Fruit fly (Drosophila melanogaster) whole organism, embryonic: ENCODE measurements around the gene Sec10.
A peak's percentile ranks its signal among the peaks of the same experiment; 100 is the strongest.

Experiments
- Abd-B ChIP-seq: fragments of 200-800 bp; sonication (Bioruptor generic); optimal IDR thresholded peaks from 2 replicates; lab custom pipeline; 2018; ENCODE audit warnings: missing biosample characterization, mild to moderate bottlenecking, missing genetic modification characterization, moderate library complexity
- Ada2b ChIP-seq: fragments of 200-800 bp; sonication (Bioruptor generic); IDR thresholded peaks from 2 replicates; pipeline ENCODE4 v1.3.6; 2022; ENCODE audit warnings: missing biosample characterization, missing genetic modification characterization
- Asciz ChIP-seq: fragments of 200-800 bp; sonication (Bioruptor generic); optimal IDR thresholded peaks from 2 replicates; lab custom pipeline; 2017; ENCODE audit warnings: missing biosample characterization, mild to moderate bottlenecking, missing genetic modification characterization, missing genetic modification reagents
- Bgb ChIP-seq: fragments of 200-800 bp; sonication (Bioruptor generic); IDR thresholded peaks from 2 replicates; pipeline ENCODE4 v1.3.6; 2022; ENCODE audit warnings: missing biosample characterization, missing genetic modification characterization; ENCODE audit not compliant: partially characterized antibody
- CG10366 ChIP-seq: fragments of 200-800 bp; sonication (Bioruptor generic); IDR thresholded peaks from 2 replicates; pipeline ENCODE4 v1.3.6; 2022; ENCODE audit warnings: missing biosample characterization, missing genetic modification characterization
- CG13287 ChIP-seq: fragments of 200-800 bp; sonication (Bioruptor generic); IDR thresholded peaks from 2 replicates; pipeline ENCODE4 v1.3.6; 2022; ENCODE audit warnings: missing biosample characterization, missing genetic modification characterization; ENCODE audit not compliant: partially characterized antibody
- CG13296 ChIP-seq: fragments of 200-800 bp; sonication (Bioruptor generic); optimal IDR thresholded peaks from 3 replicates; lab custom pipeline; 2018; ENCODE audit warnings: missing biosample characterization, mild to moderate bottlenecking, missing genetic modification characterization
- CG15514 ChIP-seq: fragments of 200-800 bp; sonication (Bioruptor generic); optimal IDR thresholded peaks from 3 replicates; lab custom pipeline; 2017; ENCODE audit warnings: missing biosample characterization, missing genetic modification characterization, mild to moderate bottlenecking, moderate library complexity, missing genetic modification reagents
- CG3281 ChIP-seq: fragments of 200-800 bp; sonication (Bioruptor generic); optimal IDR thresholded peaks from 3 replicates; lab custom pipeline; 2017; ENCODE audit warnings: missing biosample characterization, mild to moderate bottlenecking, missing genetic modification characterization
- CG34376 ChIP-seq: fragments of 200-800 bp; sonication (Bioruptor generic); optimal IDR thresholded peaks from 2 replicates; lab custom pipeline; 2018; ENCODE audit warnings: missing biosample characterization, mild to moderate bottlenecking, missing genetic modification characterization
- CG3995 ChIP-seq: fragments of 200-800 bp; sonication (Bioruptor generic); optimal IDR thresholded peaks from 3 replicates; lab custom pipeline; 2016; ENCODE audit warnings: missing biosample characterization, missing genetic modification characterization
- CG4328 ChIP-seq: fragments of 200-800 bp; sonication (Bioruptor generic); optimal IDR thresholded peaks from 3 replicates; lab custom pipeline; 2017; ENCODE audit warnings: missing biosample characterization, missing genetic modification reagents, missing genetic modification characterization
- CG4707 ChIP-seq: fragments of 200-800 bp; sonication (Bioruptor generic); optimal IDR thresholded peaks from 2 replicates; lab custom pipeline; 2018; ENCODE audit warnings: missing biosample characterization, mild to moderate bottlenecking, missing genetic modification characterization, moderate library complexity
- CG9876 ChIP-seq: fragments of 200-800 bp; sonication (Bioruptor generic); optimal IDR thresholded peaks from 2 replicates; lab custom pipeline; 2016; ENCODE audit warnings: missing biosample characterization, missing genetic modification characterization
- Hey ChIP-seq: fragments of 200-800 bp; sonication (Bioruptor generic); optimal IDR thresholded peaks from 3 replicates; lab custom pipeline; 2018; ENCODE audit warnings: missing biosample characterization, mild to moderate bottlenecking, missing genetic modification characterization
- MBD-R2 ChIP-seq: fragments of 200-800 bp; sonication (Bioruptor generic); IDR thresholded peaks from 2 replicates; pipeline ENCODE4 v1.3.6; 2022; ENCODE audit warnings: missing biosample characterization, missing genetic modification characterization
- Med ChIP-seq: fragments of 200-800 bp; sonication (Bioruptor generic); peaks from one replicate; lab custom pipeline; 2016; ENCODE audit warnings: missing biosample characterization, missing genetic modification characterization, mild to moderate bottlenecking, inconsistent platforms, moderate library complexity
- Myb ChIP-seq: fragments of 200-800 bp; sonication (Bioruptor generic); optimal IDR thresholded peaks from 2 replicates; lab custom pipeline; 2016; ENCODE audit warnings: missing biosample characterization, missing genetic modification characterization
- ara ChIP-seq: fragments of 200-800 bp; sonication (Bioruptor generic); IDR thresholded peaks from 2 replicates; pipeline ENCODE4 v1.3.6; 2022; ENCODE audit warnings: missing biosample characterization, missing genetic modification characterization
- bigmax ChIP-seq: fragments of 200-800 bp; sonication (Bioruptor generic); optimal IDR thresholded peaks from 2 replicates; lab custom pipeline; 2018; ENCODE audit warnings: missing biosample characterization, mild to moderate bottlenecking, missing genetic modification characterization
- br ChIP-seq: fragments of >200 bp; optimal IDR thresholded peaks from 2 replicates; lab custom pipeline; 2017
- cwo ChIP-seq: fragments of 200-800 bp; sonication (Bioruptor generic); optimal IDR thresholded peaks from 3 replicates; lab custom pipeline; 2017; ENCODE audit warnings: missing biosample characterization, missing genetic modification characterization, mild to moderate bottlenecking, moderate library complexity, missing genetic modification reagents
- en ChIP-seq: fragments of 200-800 bp; sonication (Bioruptor generic); optimal IDR thresholded peaks from 2 replicates; lab custom pipeline; 2016; ENCODE audit warnings: missing biosample characterization, missing genetic modification characterization
- eve ChIP-seq, 2 experiments: fragments of >200 bp; optimal IDR thresholded peaks; 2 replicates each; lab custom pipeline; 2017; ENCODE audit warnings: missing biosample characterization in 2 of 2, missing genetic modification characterization in 2 of 2
- exex ChIP-seq: fragments of 200-800 bp; sonication (Bioruptor generic); optimal IDR thresholded peaks from 4 replicates; lab custom pipeline; 2018; ENCODE audit warnings: missing biosample characterization, mild to moderate bottlenecking, missing genetic modification characterization, moderate library complexity
- gcm ChIP-seq: fragments of 200-800 bp; sonication (Bioruptor generic); optimal IDR thresholded peaks from 2 replicates; lab custom pipeline; 2019; ENCODE audit warnings: missing biosample characterization, mild to moderate bottlenecking, missing genetic modification characterization, moderate library complexity
- gem ChIP-seq: fragments of 200-800 bp; sonication (Bioruptor generic); optimal IDR thresholded peaks from 2 replicates; lab custom pipeline; 2019; ENCODE audit warnings: missing biosample characterization, mild to moderate bottlenecking, missing genetic modification characterization, moderate library complexity
- hkb ChIP-seq, 2 experiments: fragments of 200-800 bp in 1 of 2; fragments of >200 bp in 1 of 2; sonication (Bioruptor generic) in 1 of 2; IDR thresholded peaks in 1 of 2; optimal IDR thresholded peaks in 1 of 2; 2 replicates each; pipeline versions ENCODE4 v1.3.6 to Lab custom; 2017 to 2022; ENCODE audit warnings: missing biosample characterization in 1 of 2, missing genetic modification characterization in 1 of 2
- lmd ChIP-seq: fragments of 200-800 bp; sonication (Bioruptor generic); IDR thresholded peaks from 2 replicates; pipeline ENCODE4 v1.3.6; 2022; ENCODE audit warnings: missing biosample characterization, missing genetic modification characterization
- mam ChIP-seq: fragments of 200-800 bp; sonication (Bioruptor generic); optimal IDR thresholded peaks from 3 replicates; lab custom pipeline; 2016; ENCODE audit warnings: missing biosample characterization, missing genetic modification characterization
- mirr ChIP-seq: fragments of 200-800 bp; sonication (Bioruptor generic); optimal IDR thresholded peaks from 3 replicates; lab custom pipeline; 2018; ENCODE audit warnings: missing biosample characterization, mild to moderate bottlenecking, missing genetic modification characterization
- phol ChIP-seq: fragments of 200-800 bp; sonication (Bioruptor generic); optimal IDR thresholded peaks from 3 replicates; lab custom pipeline; 2018; ENCODE audit warnings: missing biosample characterization, mild to moderate bottlenecking, missing genetic modification characterization, moderate library complexity
- pnt ChIP-seq: fragments of 200-800 bp; sonication (Bioruptor generic); optimal IDR thresholded peaks from 3 replicates; lab custom pipeline; 2016; ENCODE audit warnings: missing biosample characterization, missing genetic modification characterization
- rib ChIP-seq: fragments of 200-800 bp; sonication (Bioruptor generic); IDR thresholded peaks from 2 replicates; pipeline ENCODE4 v1.3.6; 2022; ENCODE audit warnings: missing biosample characterization, missing genetic modification characterization
- salm ChIP-seq: fragments of 200-800 bp; sonication (Bioruptor generic); optimal IDR thresholded peaks from 2 replicates; lab custom pipeline; 2018; ENCODE audit warnings: missing biosample characterization, mild to moderate bottlenecking, missing genetic modification characterization
- sd ChIP-seq: fragments of 200-800 bp; sonication (Bioruptor generic); optimal IDR thresholded peaks from 3 replicates; lab custom pipeline; 2018; ENCODE audit warnings: missing biosample characterization, mild to moderate bottlenecking, missing genetic modification characterization, moderate library complexity
- so ChIP-seq: fragments of 200-800 bp; sonication (Bioruptor generic); IDR thresholded peaks from 3 replicates; pipeline ENCODE4 v1.3.6; 2022; ENCODE audit warnings: missing biosample characterization, missing genetic modification characterization
- stc ChIP-seq: fragments of 200-800 bp; sonication (Bioruptor generic); IDR thresholded peaks from 2 replicates; pipeline ENCODE4 v1.3.6; 2022; ENCODE audit warnings: missing biosample characterization, missing genetic modification characterization
- sug ChIP-seq: fragments of 200-800 bp; optimal IDR thresholded peaks from 2 replicates; lab custom pipeline; 2019; ENCODE audit warnings: missing biosample characterization, mild to moderate bottlenecking, missing genetic modification characterization, moderate library complexity
- trem ChIP-seq: fragments of 200-800 bp; optimal IDR thresholded peaks from 3 replicates; lab custom pipeline; 2019; ENCODE audit warnings: missing biosample characterization, mild to moderate bottlenecking, missing genetic modification characterization, moderate library complexity
- twi ChIP-seq: fragments of 200-800 bp; optimal IDR thresholded peaks from 2 replicates; lab custom pipeline; 2019; ENCODE audit warnings: missing biosample characterization, mild to moderate bottlenecking, missing genetic modification characterization, moderate library complexity
- unpg ChIP-seq: fragments of 200-800 bp; sonication (Bioruptor generic); optimal IDR thresholded peaks from 3 replicates; lab custom pipeline; 2018; ENCODE audit warnings: missing biosample characterization, mild to moderate bottlenecking, missing genetic modification characterization, moderate library complexity
- yki ChIP-seq: fragments of >200 bp; optimal IDR thresholded peaks from 3 replicates; lab custom pipeline; 2018

Gene Sec10

dm6 chr3R:24130080-24130479, 4.6 kb upstream of the Sec10 start, which contains the start of the genes GatB and Tsc1 (continued):
- TF ChIP-seq rib (GFP tag; lab: Robert Waterston, UW) (0 out of 2 replicates have a peak, but pooled peaks have one; percentile 21), unpg (GFP tag; lab: Kevin White, UChicago) (no peak), MBD-R2 (GFP tag; lab: Robert Waterston, UW) (peak; percentile 98), hkb (optimal IDR thresholded peaks at IDR 0.05; lab: Kevin White, UChicago) (peak; percentile 66), hkb (GFP tag; IDR thresholded peaks at IDR 0.05; lab: Robert Waterston, UW) (no peak), Bgb (GFP tag; lab: Robert Waterston, UW) (peak; percentile 62), gcm (no peak), phol (tag; lab: Kevin White, UChicago) (peak; percentile 3), bigmax (GFP tag; lab: Kevin White, UChicago) (peak; percentile 82), CG9876 (GFP tag; lab: Kevin White, UChicago) (no peak), CG3995 (GFP tag; lab: Kevin White, UChicago) (peak; percentile 53), en (no peak), br (lab: Kevin White, UChicago) (no peak)
- TF ChIP-seq, all 482 proteins: peak for 51

dm6 chr3R:24137311-24137945, 2.8 kb downstream of the Sec10 start, which contains the start of gene Npc2f:
Npc2f (plus strand) TSS chr3R:24137895.
- TF ChIP-seq Med (GFP tag; lab: Kevin White, UChicago) (peak; percentile 38), exex (tag; lab: Kevin White, UChicago) (peak; percentile 98), sug (tag; lab: Kevin White, UChicago) (peak; percentile 51), Hey (tag; lab: Kevin White, UChicago) (peak; percentile 58), CG3281 (GFP tag; lab: Kevin White, UChicago) (no peak), mam (no peak), lmd (GFP tag; lab: Robert Waterston, UW) (no peak), CG13287 (GFP tag; lab: Robert Waterston, UW) (no peak), CG15514 (GFP tag; lab: Kevin White, UChicago) (no peak), CG34376 (GFP tag; lab: Kevin White, UChicago) (peak; percentile 55), cwo (GFP tag; lab: Kevin White, UChicago) (peak; percentile 40), so (GFP tag; lab: Robert Waterston, UW) (no peak)

- TF ChIP-seq CG34376 (GFP tag; lab: Kevin White, UChicago) (peak; percentile 84), pnt (no peak), trem (tag; lab: Kevin White, UChicago) (no peak), Ada2b (GFP tag; lab: Robert Waterston, UW) (no peak), CG10366 (GFP tag; lab: Robert Waterston, UW) (no peak), sug (tag; lab: Kevin White, UChicago) (peak; percentile 96), gem (tag; lab: Kevin White, UChicago) (peak; percentile 1), stc (GFP tag; lab: Robert Waterston, UW) (no peak), mirr (GFP tag; lab: Kevin White, UChicago) (peak; percentile 72), ara (GFP tag; lab: Robert Waterston, UW) (no peak), Asciz (peak; percentile 34), CG4707 (no peak), Abd-B (peak; percentile 3), Med (GFP tag; lab: Kevin White, UChicago) (no peak), CG4328 (GFP tag; lab: Kevin White, UChicago) (no peak), cwo (GFP tag; lab: Kevin White, UChicago) (peak; percentile 22), Myb (GFP tag; lab: Kevin White, UChicago) (no peak), eve (GFP tag; optimal IDR thresholded peaks at IDR 0.05; lab: Kevin White, UChicago) (no peak), salm (tag; lab: Kevin White, UChicago) (peak; percentile 52), CG13296 (GFP tag; lab: Kevin White, UChicago) (peak; percentile 20), sd (tag; lab: Kevin White, UChicago) (peak; percentile 83), yki (no peak), twi (tag; lab: Kevin White, UChicago) (no peak), CG13287 (GFP tag; lab: Robert Waterston, UW) (no peak), Hey (tag; lab: Kevin White, UChicago) (peak; percentile 74)
Observed at dm6 chr3R:24138478-24139455, 4.1 kb downstream of the Sec10 start.
